Fruit fly (Drosophila melanogaster): ENCODE results near the gene CG32091.

CG32091 gene

DNA sequence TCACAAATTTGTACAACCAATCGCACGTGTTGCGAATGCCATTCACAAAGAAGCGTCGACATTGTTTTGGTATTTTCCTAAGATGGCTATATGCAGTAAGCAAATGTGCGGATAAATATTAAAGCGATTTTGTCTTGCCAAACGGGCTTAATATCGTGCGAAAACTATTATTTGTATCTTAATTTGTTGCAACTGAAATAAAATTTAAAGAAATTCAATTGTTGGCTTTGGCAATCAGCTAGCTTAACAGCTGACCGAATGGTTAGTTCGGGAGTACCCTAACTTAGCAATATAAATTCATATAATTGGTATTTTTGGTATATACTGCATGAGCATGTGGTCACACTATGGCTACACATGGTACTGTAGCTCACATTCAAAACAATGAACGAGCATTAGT is 17.2 kb downstream of the CG32091 start, which contains the start of the genes RIOK1 and Polr3H (continued):
- peak; percentile 47 for TF ChIP-seq CG5245 (GFP tag; optimal IDR thresholded peaks at IDR 0.05)
- no peak for TF ChIP-seq run (tag; optimal IDR thresholded peaks at IDR 0.05)
- TF ChIP-seq croc (GFP tag; conservative IDR thresholded peaks at IDR 0.05): no peak
- peak; percentile 5 for TF ChIP-seq CG10462 (GFP tag; optimal IDR thresholded peaks at IDR 0.05)
- TF ChIP-seq chm (GFP tag; IDR thresholded peaks at IDR 0.05): no peak
- no peak for TF ChIP-seq zen2 (GFP tag; IDR thresholded peaks at IDR 0.05; ENCODE audit: partially characterized antibody)
- no peak for TF ChIP-seq CG6654 (GFP tag; optimal IDR thresholded peaks at IDR 0.05)
- TF ChIP-seq eyg (GFP tag; optimal IDR thresholded peaks at IDR 0.05): peak; percentile 18
- peak; percentile 47 for TF ChIP-seq CG4854 (GFP tag; optimal IDR thresholded peaks at IDR 0.05)
- peak; percentile 58 for TF ChIP-seq CG6689 (GFP tag; IDR thresholded peaks at IDR 0.05)
- peak; percentile 48 for TF ChIP-seq CG17802 (tag; optimal IDR thresholded peaks at IDR 0.05)
- no peak for TF ChIP-seq HmgD (GFP tag; optimal IDR thresholded peaks at IDR 0.05)
- no peak for TF ChIP-seq CG34224 (GFP tag; IDR thresholded peaks at IDR 0.05; ENCODE audit: partially characterized antibody)
- TF ChIP-seq GATAe (GFP tag; conservative IDR thresholded peaks at IDR 0.05): no peak
- TF ChIP-seq CG31224 (GFP tag; IDR thresholded peaks at IDR 0.05): no peak
- TF ChIP-seq CG2129 (GFP tag; IDR thresholded peaks at IDR 0.05; ENCODE audit: partially characterized antibody): no peak
- peak; percentile 98 for TF ChIP-seq dm (GFP tag; optimal IDR thresholded peaks at IDR 0.05)
- peak; percentile 42 for TF ChIP-seq CG17385 (GFP tag; optimal IDR thresholded peaks at IDR 0.05)
- TF ChIP-seq CG17912 (GFP tag; optimal IDR thresholded peaks at IDR 0.05): no peak
- no peak for TF ChIP-seq kni (GFP tag; optimal IDR thresholded peaks at IDR 0.05)
- 0 out of 2 replicates have a peak, but pooled peaks have one; percentile 40 for TF ChIP-seq ssp (GFP tag; IDR thresholded peaks at IDR 0.05)
- no peak for TF ChIP-seq CG31365 (tag; optimal IDR thresholded peaks at IDR 0.05)
- TF ChIP-seq CG8478 (optimal IDR thresholded peaks at IDR 0.05): no peak
- TF ChIP-seq insv (GFP tag; optimal IDR thresholded peaks at IDR 0.05): no peak
- TF ChIP-seq Xrp1 (GFP tag; IDR thresholded peaks at IDR 0.05): peak; percentile 67; the same call in 1 of the 2 replicates
- TF ChIP-seq CG2678 (tag; optimal IDR thresholded peaks at IDR 0.05): no peak
- peak; percentile 52 for TF ChIP-seq CG15479 (GFP tag; optimal IDR thresholded peaks at IDR 0.05)
- TF ChIP-seq CG11723 (GFP tag; optimal IDR thresholded peaks at IDR 0.05): no peak
- peak; percentile 66 for TF ChIP-seq zfh2 (GFP tag; optimal IDR thresholded peaks at IDR 0.05)
- no peak for TF ChIP-seq CG8765 (GFP tag; IDR thresholded peaks at IDR 0.05)
- peak; percentile 14 for TF ChIP-seq CG11398 (GFP tag; optimal IDR thresholded peaks at IDR 0.05)
- TF ChIP-seq CG10366 (GFP tag; IDR thresholded peaks at IDR 0.05): peak; percentile 67
- TF ChIP-seq HLHmδ (GFP tag; optimal IDR thresholded peaks at IDR 0.05): no peak
- TF ChIP-seq Sin3A (optimal IDR thresholded peaks at IDR 0.05): peak; percentile 73
- peak; percentile 37 for TF ChIP-seq CG15011 (GFP tag; optimal IDR thresholded peaks at IDR 0.05)
- peak; percentile 51; the same call in 3 of the 4 replicates for TF ChIP-seq Gug (GFP tag; IDR thresholded peaks at IDR 0.05)
- peak; percentile 63 for TF ChIP-seq Lhr (GFP tag; optimal IDR thresholded peaks at IDR 0.05)
- peak; percentile 46; the same call in 1 of the 2 replicates for TF ChIP-seq Drgx (GFP tag; IDR thresholded peaks at IDR 0.05)
- TF ChIP-seq Antp (GFP tag; optimal IDR thresholded peaks at IDR 0.05): peak; percentile 60
- no peak; the same call in 1 of the 2 replicates for TF ChIP-seq Rx (GFP tag; IDR thresholded peaks at IDR 0.05)
- TF ChIP-seq prd (optimal IDR thresholded peaks at IDR 0.05): no peak
- TF ChIP-seq prd (GFP tag; IDR thresholded peaks at IDR 0.05): peak; percentile 67
- TF ChIP-seq Hey (tag; optimal IDR thresholded peaks at IDR 0.05): no peak
- peak; percentile 73 for TF ChIP-seq Bteb2 (GFP tag; optimal IDR thresholded peaks at IDR 0.05)
- TF ChIP-seq CG17612 (GFP tag; IDR thresholded peaks at IDR 0.05): 0 out of 2 replicates have a peak, but pooled peaks have one; percentile 8
- TF ChIP-seq NK7.1 (GFP tag; optimal IDR thresholded peaks at IDR 0.05): no peak
- peak; percentile 6 for TF ChIP-seq jing (GFP tag; optimal IDR thresholded peaks at IDR 0.05)
- TF ChIP-seq lov (optimal IDR thresholded peaks at IDR 0.05): no peak
- no peak for TF ChIP-seq lov (GFP tag; IDR thresholded peaks at IDR 0.05)
- no peak for TF ChIP-seq Dref (GFP tag; IDR thresholded peaks at IDR 0.05)
- peak; percentile 61 for TF ChIP-seq Atf-2 (GFP tag; optimal IDR thresholded peaks at IDR 0.05)
- peak; percentile 54 for TF ChIP-seq CG31388 (GFP tag; optimal IDR thresholded peaks at IDR 0.05)
- TF ChIP-seq dimm (GFP tag; IDR thresholded peaks at IDR 0.05): no peak
